Fruit fly (Drosophila melanogaster) whole organism, embryonic: Measurements from ENCODE around the gene CG14615.

Source experiments
- Ada2b ChIP-seq: fragments of 200-800 bp; sonication (Bioruptor generic); IDR thresholded peaks from 2 replicates; pipeline ENCODE4 v1.3.6; 2022; ENCODE audit warnings: missing biosample characterization, missing genetic modification characterization
- B-H2 ChIP-seq: fragments of 200-800 bp; sonication (Bioruptor generic); optimal IDR thresholded peaks from 2 replicates; lab custom pipeline; 2018; ENCODE audit warnings: missing biosample characterization, mild to moderate bottlenecking, missing genetic modification characterization
- CG10543 ChIP-seq: fragments of 200-800 bp; sonication (Bioruptor generic); optimal IDR thresholded peaks from 3 replicates; lab custom pipeline; 2017; ENCODE audit warnings: missing biosample characterization, mild to moderate bottlenecking, missing genetic modification characterization, moderate library complexity
- CG11695 ChIP-seq: fragments of 200-800 bp; sonication (Bioruptor generic); IDR thresholded peaks from 3 replicates; pipeline ENCODE4 v1.3.6; 2022; ENCODE audit warnings: missing biosample characterization, missing genetic modification characterization
- CG15601 ChIP-seq: fragments of 200-800 bp; sonication (Bioruptor generic); optimal IDR thresholded peaks from 3 replicates; lab custom pipeline; 2019; ENCODE audit warnings: missing biosample characterization, mild to moderate bottlenecking, missing genetic modification characterization, moderate library complexity
- CG1603 ChIP-seq: fragments of 200-800 bp; sonication (Bioruptor generic); optimal IDR thresholded peaks from 2 replicates; lab custom pipeline; 2019; ENCODE audit warnings: missing biosample characterization, mild to moderate bottlenecking, missing genetic modification characterization, moderate library complexity
- CG16813 ChIP-seq: fragments of 200-800 bp; sonication (Bioruptor generic); IDR thresholded peaks from 3 replicates; pipeline ENCODE4 v1.3.6; 2022; ENCODE audit warnings: missing biosample characterization, missing genetic modification characterization; ENCODE audit not compliant: partially characterized antibody
- CG4424 ChIP-seq: fragments of 200-800 bp; sonication (Bioruptor generic); optimal IDR thresholded peaks from 3 replicates; lab custom pipeline; 2016; ENCODE audit warnings: missing biosample characterization, missing genetic modification characterization
- CG6813 ChIP-seq: fragments of 200-800 bp; sonication (Bioruptor generic); optimal IDR thresholded peaks from 2 replicates; lab custom pipeline; 2017; ENCODE audit warnings: missing biosample characterization, missing genetic modification characterization, mild to moderate bottlenecking, moderate library complexity, missing genetic modification reagents
- CG8089 ChIP-seq: fragments of 200-800 bp; sonication (Bioruptor generic); optimal IDR thresholded peaks from 3 replicates; lab custom pipeline; 2016; ENCODE audit warnings: missing biosample characterization, missing genetic modification characterization
- CG8290 ChIP-seq, 3 experiments: fragments of 200-800 bp; sonication (Bioruptor generic); optimal IDR thresholded peaks; 2 replicates each; lab custom pipeline; 2016 to 2019; ENCODE audit warnings: missing biosample characterization in 3 of 3, missing genetic modification characterization in 3 of 3, mild to moderate bottlenecking in 2 of 3, moderate library complexity in 1 of 3
- CHES-1-like ChIP-seq: fragments of 200-800 bp; sonication (Bioruptor generic); optimal IDR thresholded peaks from 2 replicates; lab custom pipeline; 2016; ENCODE audit warnings: missing biosample characterization, missing genetic modification characterization
- CoRest ChIP-seq: fragments of 200-800 bp; sonication (Bioruptor generic); optimal IDR thresholded peaks from 3 replicates; lab custom pipeline; 2018; ENCODE audit warnings: missing biosample characterization, mild to moderate bottlenecking, missing genetic modification characterization, moderate library complexity
- D ChIP-seq, 2 experiments: fragments of 200-800 bp in 1 of 2; fragments of >200 bp in 1 of 2; sonication (Bioruptor generic) in 1 of 2; optimal IDR thresholded peaks; 2 replicates in 1 of 2; 3 replicates in 1 of 2; lab custom pipeline; 2017; ENCODE audit warnings: mild to moderate bottlenecking in 1 of 2, missing biosample characterization in 1 of 2, missing genetic modification characterization in 1 of 2, missing genetic modification reagents in 1 of 2
- Dp ChIP-seq: fragments of 200-800 bp; sonication (Bioruptor generic); optimal IDR thresholded peaks from 2 replicates; lab custom pipeline; 2018; ENCODE audit warnings: missing biosample characterization, mild to moderate bottlenecking, missing genetic modification characterization, moderate library complexity
- Dref ChIP-seq: fragments of 200-800 bp; sonication (Bioruptor generic); IDR thresholded peaks from 2 replicates; pipeline ENCODE4 v1.3.6; 2022; ENCODE audit warnings: missing biosample characterization, missing genetic modification characterization
- E2f2 ChIP-seq: fragments of 200-800 bp; sonication (Bioruptor generic); IDR thresholded peaks from 2 replicates; pipeline ENCODE4 v1.3.6; 2022; ENCODE audit warnings: missing biosample characterization, missing genetic modification characterization
- Fer2 ChIP-seq: fragments of 200-800 bp; sonication (Bioruptor generic); optimal IDR thresholded peaks from 2 replicates; lab custom pipeline; 2018; ENCODE audit warnings: missing biosample characterization, mild to moderate bottlenecking, missing genetic modification characterization, moderate library complexity
- Fer3 ChIP-seq: fragments of 200-800 bp; sonication (Bioruptor generic); optimal IDR thresholded peaks from 2 replicates; lab custom pipeline; 2018; ENCODE audit warnings: missing biosample characterization, mild to moderate bottlenecking, missing genetic modification characterization, moderate library complexity
- HLHmδ ChIP-seq: fragments of 200-800 bp; sonication (Bioruptor generic); optimal IDR thresholded peaks from 2 replicates; lab custom pipeline; 2018; ENCODE audit warnings: missing biosample characterization, mild to moderate bottlenecking, missing genetic modification characterization, moderate library complexity
- HmgZ ChIP-seq: fragments of 200-800 bp; sonication (Bioruptor generic); optimal IDR thresholded peaks from 2 replicates; lab custom pipeline; 2018; ENCODE audit warnings: missing biosample characterization, mild to moderate bottlenecking, missing genetic modification characterization
- Hr51 ChIP-seq, 2 experiments: fragments of 200-800 bp; sonication (Bioruptor generic); optimal IDR thresholded peaks; 2 replicates in 1 of 2; 3 replicates in 1 of 2; lab custom pipeline; 2016 to 2018; ENCODE audit warnings: missing biosample characterization in 2 of 2, missing genetic modification characterization in 2 of 2, mild to moderate bottlenecking in 1 of 2, moderate library complexity in 1 of 2
- Med ChIP-seq: fragments of 200-800 bp; sonication (Bioruptor generic); peaks from one replicate; lab custom pipeline; 2016; ENCODE audit warnings: missing biosample characterization, missing genetic modification characterization, mild to moderate bottlenecking, inconsistent platforms, moderate library complexity
- Myb ChIP-seq: fragments of 200-800 bp; sonication (Bioruptor generic); optimal IDR thresholded peaks from 2 replicates; lab custom pipeline; 2016; ENCODE audit warnings: missing biosample characterization, missing genetic modification characterization
- Nf-YA ChIP-seq: fragments of 200-800 bp; sonication (Bioruptor generic); IDR thresholded peaks from 2 replicates; pipeline ENCODE4 v1.3.6; 2022; ENCODE audit warnings: missing biosample characterization, missing genetic modification characterization
- Nf-YC ChIP-seq: fragments of 200-800 bp; optimal IDR thresholded peaks from 3 replicates; lab custom pipeline; 2019; ENCODE audit warnings: missing biosample characterization, mild to moderate bottlenecking, missing genetic modification characterization, moderate library complexity
- Poxn ChIP-seq: fragments of 200-800 bp; sonication (Bioruptor generic); IDR thresholded peaks from 2 replicates; pipeline ENCODE4 v1.3.6; 2022; ENCODE audit warnings: missing biosample characterization, missing genetic modification characterization
- Scr ChIP-seq: fragments of 200-800 bp; sonication (Bioruptor generic); IDR thresholded peaks from 2 replicates; pipeline ENCODE4 v1.3.6; 2022; ENCODE audit warnings: missing biosample characterization, missing genetic modification characterization; ENCODE audit not compliant: partially characterized antibody
- Six4 ChIP-seq: fragments of 200-800 bp; sonication (Bioruptor generic); optimal IDR thresholded peaks from 2 replicates; lab custom pipeline; 2016; ENCODE audit warnings: missing biosample characterization, missing genetic modification characterization
- Sry-β ChIP-seq: fragments of 200-800 bp; sonication (Bioruptor generic); optimal IDR thresholded peaks from 2 replicates; lab custom pipeline; 2018; ENCODE audit warnings: missing biosample characterization, mild to moderate bottlenecking, missing genetic modification characterization, moderate library complexity
- Sry-δ ChIP-seq: fragments of 200-800 bp; sonication (Bioruptor generic); optimal IDR thresholded peaks from 2 replicates; lab custom pipeline; 2016; ENCODE audit warnings: missing biosample characterization, missing genetic modification characterization
- Stat92E ChIP-seq, 3 experiments: fragments of >200 bp in 2 of 3; fragments of 200-800 bp in 1 of 3; sonication (Bioruptor generic) in 1 of 3; optimal IDR thresholded peaks; 2 replicates each; lab custom pipeline; 2017 to 2019; ENCODE audit warnings: missing biosample characterization in 3 of 3, missing genetic modification characterization in 3 of 3, mild to moderate bottlenecking in 1 of 3, moderate library complexity in 1 of 3
- Tbp ChIP-seq: fragments of >200 bp; optimal IDR thresholded peaks from 2 replicates; lab custom pipeline; 2018; ENCODE audit warnings: missing biosample characterization, missing genetic modification characterization
- Trl ChIP-seq, 3 experiments: fragments of >200 bp in 2 of 3; fragments of 200-800 bp in 1 of 3; sonication (Bioruptor generic) in 1 of 3; optimal IDR thresholded peaks; 2 replicates in 1 of 3; 3 replicates in 2 of 3; lab custom pipeline; 2016 to 2017; ENCODE audit warnings: missing biosample characterization in 1 of 3, missing genetic modification characterization in 1 of 3
- crc ChIP-seq: fragments of 200-800 bp; sonication (Bioruptor generic); optimal IDR thresholded peaks from 2 replicates; lab custom pipeline; 2016; ENCODE audit warnings: missing biosample characterization, missing genetic modification characterization
- en ChIP-seq: fragments of 200-800 bp; sonication (Bioruptor generic); optimal IDR thresholded peaks from 2 replicates; lab custom pipeline; 2016; ENCODE audit warnings: missing biosample characterization, missing genetic modification characterization
- grau ChIP-seq: fragments of 200-800 bp; optimal IDR thresholded peaks from 3 replicates; lab custom pipeline; 2019; ENCODE audit warnings: missing biosample characterization, mild to moderate bottlenecking, missing genetic modification characterization, moderate library complexity
- insv ChIP-seq, 2 experiments: fragments of 200-800 bp; sonication (Bioruptor generic); optimal IDR thresholded peaks; 3 replicates each; lab custom pipeline; 2016 to 2018; ENCODE audit warnings: missing biosample characterization in 2 of 2, missing genetic modification characterization in 2 of 2
- lab ChIP-seq: fragments of 200-800 bp; sonication (Bioruptor generic); optimal IDR thresholded peaks from 3 replicates; lab custom pipeline; 2017; ENCODE audit warnings: missing biosample characterization, missing genetic modification characterization, mild to moderate bottlenecking, moderate library complexity, missing genetic modification reagents
- phol ChIP-seq: fragments of 200-800 bp; sonication (Bioruptor generic); optimal IDR thresholded peaks from 3 replicates; lab custom pipeline; 2018; ENCODE audit warnings: missing biosample characterization, mild to moderate bottlenecking, missing genetic modification characterization, moderate library complexity
- repo ChIP-seq: fragments of 200-800 bp; sonication (Bioruptor generic); optimal IDR thresholded peaks from 2 replicates; lab custom pipeline; 2016; ENCODE audit warnings: missing biosample characterization, missing genetic modification characterization
- run ChIP-seq: fragments of 200-800 bp; sonication (Bioruptor generic); optimal IDR thresholded peaks from 3 replicates; lab custom pipeline; 2018; ENCODE audit warnings: missing biosample characterization, mild to moderate bottlenecking, missing genetic modification characterization
- scrt ChIP-seq: fragments of 200-800 bp; sonication (Bioruptor generic); optimal IDR thresholded peaks from 2 replicates; lab custom pipeline; 2018; ENCODE audit warnings: missing biosample characterization, mild to moderate bottlenecking, missing genetic modification characterization, moderate library complexity
- stc ChIP-seq: fragments of 200-800 bp; sonication (Bioruptor generic); IDR thresholded peaks from 2 replicates; pipeline ENCODE4 v1.3.6; 2022; ENCODE audit warnings: missing biosample characterization, missing genetic modification characterization
- twi ChIP-seq: fragments of 200-800 bp; optimal IDR thresholded peaks from 2 replicates; lab custom pipeline; 2019; ENCODE audit warnings: missing biosample characterization, mild to moderate bottlenecking, missing genetic modification characterization, moderate library complexity
- unc-4 ChIP-seq: fragments of 200-800 bp; sonication (Bioruptor generic); IDR thresholded peaks from 2 replicates; pipeline ENCODE4 v1.3.6; 2022; ENCODE audit warnings: missing biosample characterization, missing genetic modification characterization; ENCODE audit not compliant: partially characterized antibody
- wdn ChIP-seq: fragments of 200-800 bp; sonication (Bioruptor generic); IDR thresholded peaks from 2 replicates; pipeline ENCODE4 v1.3.6; 2022; ENCODE audit warnings: missing biosample characterization, missing genetic modification characterization

Gene CG14615

DNA sequence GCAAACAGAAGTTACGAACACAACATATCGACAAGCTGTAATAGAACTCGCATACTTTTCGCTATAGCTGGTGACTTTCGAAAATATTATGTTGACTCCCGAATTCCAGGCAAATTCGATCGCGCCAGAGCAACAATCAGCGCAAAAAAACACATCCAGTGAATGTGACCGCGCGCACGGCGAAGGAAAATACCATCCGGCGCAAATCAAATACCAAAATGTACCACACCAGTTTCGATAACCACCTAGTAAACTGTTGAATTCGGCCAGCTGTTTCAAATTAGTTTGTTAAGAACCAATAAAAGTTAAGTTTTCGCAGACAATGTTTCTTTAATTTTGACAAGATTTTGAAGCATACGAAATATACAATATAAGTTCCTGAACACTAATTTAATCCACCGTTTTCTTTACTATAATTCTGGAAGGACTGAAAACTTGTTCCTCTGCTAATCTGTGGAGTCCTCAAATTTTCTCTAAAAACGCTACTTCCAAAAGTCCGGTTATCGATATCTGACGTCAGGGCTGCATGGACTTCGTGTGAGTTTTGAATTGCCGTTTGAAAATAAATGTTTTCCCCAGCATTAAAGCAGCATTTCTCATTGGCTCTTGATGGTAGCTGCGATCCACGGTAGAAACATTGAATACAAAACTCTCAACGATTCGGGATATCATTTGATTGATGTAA is 32.7 kb upstream of the CG14615 start, which contains the start of the genes Cp110 and CG12576 (continued):
- TF ChIP-seq crc (GFP tag; lab: Kevin White, UChicago): no peak
- no peak for TF ChIP-seq Tbp (GFP tag; lab: Kevin White, UChicago)
- no peak for TF ChIP-seq B-H2 (GFP tag; lab: Kevin White, UChicago)
- no peak for TF ChIP-seq D (optimal IDR thresholded peaks at IDR 0.05; lab: Kevin White, UChicago)
- TF ChIP-seq D (GFP tag; optimal IDR thresholded peaks at IDR 0.05; lab: Kevin White, UChicago): no peak
- peak; percentile 6 for TF ChIP-seq phol
- 0 out of 3 replicates have a peak, but pooled peaks have one; percentile 42 for TF ChIP-seq CG16813 (GFP tag; lab: Robert Waterston, UW)
- TF ChIP-seq CG4424 (GFP tag; lab: Kevin White, UChicago): no peak
- TF ChIP-seq Six4 (GFP tag; lab: Kevin White, UChicago): no peak
- TF ChIP-seq HmgZ (tag; lab: Kevin White, UChicago): no peak
- TF ChIP-seq repo (GFP tag; lab: Kevin White, UChicago): no peak
- TF ChIP-seq Med (GFP tag; lab: Kevin White, UChicago): peak; percentile 54
- TF ChIP-seq Fer2 (tag; lab: Kevin White, UChicago): no peak
- no peak for TF ChIP-seq HLHmδ (GFP tag; lab: Kevin White, UChicago)
- TF ChIP-seq grau (tag; lab: Kevin White, UChicago): no peak
- peak; percentile 70 for TF ChIP-seq Sry-δ (GFP tag; lab: Kevin White, UChicago)
- TF ChIP-seq wdn: no peak
- no peak for TF ChIP-seq Stat92E (GFP tag; optimal IDR thresholded peaks at IDR 0.05; lab: Kevin White, UChicago)
- TF ChIP-seq lab: no peak
- TF ChIP-seq Dref (GFP tag; lab: Robert Waterston, UW): peak; percentile 56
- TF ChIP-seq en: no peak
- TF ChIP-seq Poxn: no peak
- no peak for TF ChIP-seq CG8089 (GFP tag; lab: Kevin White, UChicago)
- TF ChIP-seq Nf-YC (tag; lab: Kevin White, UChicago): peak; percentile 23
- 0 out of 2 replicates have a peak, but pooled peaks have one; percentile 14 for TF ChIP-seq unc-4
- peak; percentile 78 for TF ChIP-seq Sry-β (GFP tag; lab: Kevin White, UChicago)
- TF ChIP-seq CG15601: no peak
- peak; percentile 34 for TF ChIP-seq CG1603 (tag; lab: Kevin White, UChicago)
- TF ChIP-seq CG6813 (GFP tag; lab: Kevin White, UChicago): no peak
- no peak for TF ChIP-seq Nf-YA (GFP tag; lab: Robert Waterston, UW)
- peak; percentile 74 for TF ChIP-seq E2f2 (GFP tag; lab: Robert Waterston, UW)
- no peak for TF ChIP-seq CG11695 (GFP tag; lab: Robert Waterston, UW)
- no peak for TF ChIP-seq Trl (optimal IDR thresholded peaks at IDR 0.05; lab: Kevin White, UChicago)
- TF ChIP-seq Trl (GFP tag; optimal IDR thresholded peaks at IDR 0.05; lab: Kevin White, UChicago): no peak
- TF ChIP-seq scrt (GFP tag; lab: Kevin White, UChicago): peak; percentile 60
- no peak for TF ChIP-seq Ada2b (GFP tag; lab: Robert Waterston, UW)
- TF ChIP-seq CG8290 (GFP tag; optimal IDR thresholded peaks at IDR 0.05; lab: Kevin White, UChicago): no peak
- peak in 1 of 2 experiments; percentile 28 for TF ChIP-seq CG8290 (tag; optimal IDR thresholded peaks at IDR 0.05; lab: Kevin White, UChicago)
- TF ChIP-seq CHES-1-like (GFP tag; lab: Kevin White, UChicago): no peak
- TF ChIP-seq Dp (GFP tag; lab: Kevin White, UChicago): peak; percentile 68
- no peak for TF ChIP-seq stc (GFP tag; lab: Robert Waterston, UW)
- TF ChIP-seq CG10543 (GFP tag; lab: Kevin White, UChicago): no peak
- TF ChIP-seq CoRest: peak; percentile 3
- TF ChIP-seq Hr51 (GFP tag; optimal IDR thresholded peaks at IDR 0.05; lab: Kevin White, UChicago): no peak
- peak; percentile 37; the same call in 1 of the 2 replicates for TF ChIP-seq Scr (GFP tag; lab: Robert Waterston, UW)
- TF ChIP-seq insv (GFP tag; optimal IDR thresholded peaks at IDR 0.05; lab: Kevin White, UChicago): no peak
- TF ChIP-seq Fer3 (tag; lab: Kevin White, UChicago): no peak
- no peak for TF ChIP-seq run (tag; lab: Kevin White, UChicago)
- no peak for TF ChIP-seq twi (tag; lab: Kevin White, UChicago)
- peak; percentile 79 for TF ChIP-seq Myb
